Worm (Caenorhabditis elegans): ENCODE measurements around the gene T04C10.3.

The T04C10.3 gene

DNA sequence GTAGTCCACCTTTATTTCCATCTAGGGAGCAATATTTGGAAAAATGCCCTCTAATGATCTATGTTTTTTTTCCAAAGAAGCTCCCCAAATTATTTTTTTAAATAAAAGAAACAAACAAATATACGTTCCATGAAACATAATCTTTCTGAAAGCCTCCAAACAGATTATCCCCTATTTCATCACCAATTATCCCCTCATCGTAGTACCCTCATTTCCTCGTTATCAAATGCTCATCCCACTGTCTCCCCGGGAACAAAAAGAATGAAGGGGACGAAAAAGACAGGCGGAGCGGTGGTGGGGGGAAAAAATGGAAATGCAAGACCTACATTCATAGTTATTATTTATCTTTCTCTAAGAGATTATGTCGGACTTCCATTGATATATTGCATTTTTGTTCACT lies 14.8 kb upstream of the T04C10.3 start:
- TF ChIP-seq cog-1 (tag; optimal IDR thresholded peaks at IDR 0.05): no peak

DNA sequence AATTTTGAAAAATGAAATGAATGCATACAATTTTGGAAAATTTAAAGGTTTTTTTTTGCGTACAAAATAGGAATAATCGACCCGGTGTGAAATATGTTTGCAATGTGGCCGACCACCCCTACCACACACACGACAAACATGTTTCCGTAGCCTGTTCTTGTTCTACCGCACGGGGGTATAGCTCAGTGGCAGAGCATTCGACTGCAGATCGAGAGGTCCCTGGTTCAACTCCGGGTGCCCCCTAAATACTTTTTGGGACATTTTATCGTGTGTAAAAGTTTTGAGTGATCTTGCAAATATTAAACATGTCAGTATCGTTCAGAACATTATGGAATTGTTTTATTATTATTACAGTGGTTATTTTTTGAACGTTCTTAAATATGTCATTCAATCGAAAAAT lies 7.5 kb upstream of the T04C10.3 start:
- peak; percentile 95 for TF ChIP-seq flt-1 (GFP tag; IDR thresholded peaks at IDR 0.05)
- peak; percentile 88 for TF ChIP-seq ztf-23 (GFP tag; IDR thresholded peaks at IDR 0.05)
- peak; percentile 76 for TF ChIP-seq T22C8.4 (GFP tag; IDR thresholded peaks at IDR 0.05)
- TF ChIP-seq med-1 (GFP tag; optimal IDR thresholded peaks at IDR 0.05; ENCODE audit: insufficient read depth): peak; percentile 45
- peak; percentile 96 for TF ChIP-seq tab-1 (GFP tag; IDR thresholded peaks at IDR 0.05)
- peak; percentile 84 for TF ChIP-seq ztf-29 (GFP tag; IDR thresholded peaks at IDR 0.05)
- TF ChIP-seq ref-1 (GFP tag; conservative IDR thresholded peaks at IDR 0.05): peak; percentile 82
- peak; percentile 67 for TF ChIP-seq cog-1 (tag; optimal IDR thresholded peaks at IDR 0.05)
- peak; percentile 86 for TF ChIP-seq klf-2 (GFP tag; conservative IDR thresholded peaks at IDR 0.05)

DNA sequence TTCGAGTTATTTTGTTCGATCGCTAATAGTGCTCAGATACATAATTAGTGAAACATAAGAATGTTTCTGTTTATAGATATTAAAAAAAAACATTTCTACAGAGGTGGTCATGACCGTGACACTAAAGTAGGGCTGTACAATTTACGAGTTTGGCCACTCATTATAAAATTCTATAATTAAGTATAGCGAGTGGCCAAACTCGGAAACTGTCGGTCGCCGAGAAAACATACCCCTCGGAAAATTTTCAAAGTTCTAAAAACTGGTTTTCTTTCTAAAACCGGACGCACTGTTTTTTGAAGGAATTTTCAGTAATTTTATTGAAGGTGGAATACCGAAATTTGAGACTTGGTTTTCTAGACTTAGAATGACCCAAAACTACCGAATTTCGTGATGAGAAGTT lies 6.4 kb upstream of the T04C10.3 start:
- TF ChIP-seq flt-1 (GFP tag; IDR thresholded peaks at IDR 0.05) (no peak), ztf-29 (GFP tag; IDR thresholded peaks at IDR 0.05) (no peak), klf-2 (GFP tag; conservative IDR thresholded peaks at IDR 0.05) (no peak), ztf-23 (GFP tag; IDR thresholded peaks at IDR 0.05) (no peak), cog-1 (tag; optimal IDR thresholded peaks at IDR 0.05) (no peak)

DNA sequence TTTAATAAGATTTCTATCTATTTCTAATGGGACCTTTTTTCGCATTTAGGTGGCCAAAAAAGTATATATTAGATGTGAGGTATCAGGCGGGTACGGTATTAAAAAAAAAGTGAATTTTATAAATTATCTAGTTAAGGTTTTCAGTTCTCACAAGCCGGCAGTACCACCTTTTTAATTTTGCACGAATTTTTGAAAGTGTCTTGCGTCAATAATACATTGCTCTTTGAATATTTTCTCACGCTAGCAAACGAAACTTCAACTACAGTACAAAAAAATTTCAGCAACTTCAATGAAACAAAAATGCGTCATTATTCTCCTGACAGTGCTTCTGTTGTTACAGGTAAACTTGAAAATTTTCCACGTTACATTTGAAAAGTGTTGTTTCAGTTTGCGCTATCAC lies 5.2 kb upstream of the T04C10.3 start, which contains the start of gene F42D1.4:
Gene F42D1.4, plus strand, starts transcription at position 301 of the 400 bp plus-strand sequence.
- TF ChIP-seq cog-1 (tag; optimal IDR thresholded peaks at IDR 0.05): no peak
- no peak for TF ChIP-seq med-1 (GFP tag; optimal IDR thresholded peaks at IDR 0.05; ENCODE audit: insufficient read depth)

DNA sequence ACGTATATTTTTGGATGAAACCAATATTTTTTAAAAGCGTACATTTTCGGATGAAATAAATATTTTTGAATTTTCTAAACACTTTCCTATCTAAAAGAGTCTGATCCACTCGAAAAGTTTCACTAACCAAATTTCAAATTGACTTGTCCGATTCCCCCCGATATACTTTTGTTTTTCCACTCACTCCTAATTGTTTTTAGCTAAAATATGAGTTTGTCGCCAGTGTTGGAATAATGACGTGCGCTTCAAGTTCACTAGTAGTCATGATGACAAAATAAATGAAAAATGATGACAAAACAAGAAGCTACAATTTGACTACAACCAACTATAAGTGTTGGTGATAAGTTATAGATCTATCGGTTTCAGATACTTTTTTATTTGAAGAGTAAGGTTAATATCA lies 3.4 kb upstream of the T04C10.3 start:
- TF ChIP-seq klf-2 (GFP tag; conservative IDR thresholded peaks at IDR 0.05) (no peak), ztf-29 (GFP tag; IDR thresholded peaks at IDR 0.05) (no peak), tab-1 (GFP tag; IDR thresholded peaks at IDR 0.05) (no peak), ref-1 (GFP tag; conservative IDR thresholded peaks at IDR 0.05) (no peak), ztf-23 (GFP tag; IDR thresholded peaks at IDR 0.05) (no peak)

DNA sequence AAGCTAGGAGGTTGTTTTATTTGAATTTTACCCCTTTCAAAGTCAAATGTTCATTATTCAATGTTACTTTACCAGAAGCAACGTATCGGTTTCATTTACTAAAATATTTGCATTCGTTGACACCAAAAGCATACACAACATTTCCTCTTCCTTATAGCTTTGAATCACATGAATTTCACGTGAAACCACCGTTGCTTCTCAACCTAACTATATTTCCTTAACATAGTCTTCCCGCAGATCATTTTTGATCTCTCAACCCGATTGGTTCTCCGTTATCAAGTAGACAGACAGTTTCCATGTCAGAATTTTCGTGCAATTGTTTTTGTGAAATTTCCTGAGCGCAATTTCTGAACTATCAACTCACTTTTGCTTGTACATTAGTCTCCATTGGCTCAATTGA lies 2.3 kb upstream of the T04C10.3 start:
- TF ChIP-seq ztf-23 (GFP tag; IDR thresholded peaks at IDR 0.05): no peak
- TF ChIP-seq med-1 (GFP tag; optimal IDR thresholded peaks at IDR 0.05; ENCODE audit: insufficient read depth): no peak
- no peak for TF ChIP-seq tab-1 (GFP tag; IDR thresholded peaks at IDR 0.05)
- TF ChIP-seq T22C8.4 (GFP tag; IDR thresholded peaks at IDR 0.05): no peak
- no peak for TF ChIP-seq cog-1 (tag; optimal IDR thresholded peaks at IDR 0.05)
- TF ChIP-seq flt-1 (GFP tag; IDR thresholded peaks at IDR 0.05): no peak
- no peak for TF ChIP-seq ref-1 (GFP tag; conservative IDR thresholded peaks at IDR 0.05)
- no peak for TF ChIP-seq ztf-29 (GFP tag; IDR thresholded peaks at IDR 0.05)
- no peak for TF ChIP-seq klf-2 (GFP tag; conservative IDR thresholded peaks at IDR 0.05)

DNA sequence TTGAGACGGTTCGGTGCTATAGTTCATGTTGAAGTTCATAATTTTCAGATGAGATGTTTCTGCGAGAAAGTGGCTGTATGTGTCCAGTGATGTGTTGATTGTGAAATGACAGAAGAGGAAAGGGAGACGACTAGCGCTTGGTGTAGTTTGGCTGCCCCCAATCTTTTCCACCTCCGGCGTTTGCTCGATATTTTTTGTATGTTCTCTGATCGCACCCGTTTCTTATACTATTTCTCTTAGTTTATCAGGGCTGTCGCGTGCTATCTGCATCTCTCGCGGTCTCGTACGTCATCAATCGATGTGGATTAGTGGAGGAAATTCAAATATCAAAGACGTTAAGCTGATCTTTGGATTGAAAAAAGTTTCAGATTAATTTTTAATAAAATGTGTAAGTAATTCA lies 1.4 kb upstream of the T04C10.3 start, which contains the start of gene atf-4:
Gene atf-4, minus strand, starts transcription at position 93 of the 400 bp plus-strand sequence.
- TF ChIP-seq ztf-23 (GFP tag; IDR thresholded peaks at IDR 0.05) (no peak), T22C8.4 (GFP tag; IDR thresholded peaks at IDR 0.05) (0 out of 2 replicates have a peak, but pooled peaks have one; percentile 46)

DNA sequence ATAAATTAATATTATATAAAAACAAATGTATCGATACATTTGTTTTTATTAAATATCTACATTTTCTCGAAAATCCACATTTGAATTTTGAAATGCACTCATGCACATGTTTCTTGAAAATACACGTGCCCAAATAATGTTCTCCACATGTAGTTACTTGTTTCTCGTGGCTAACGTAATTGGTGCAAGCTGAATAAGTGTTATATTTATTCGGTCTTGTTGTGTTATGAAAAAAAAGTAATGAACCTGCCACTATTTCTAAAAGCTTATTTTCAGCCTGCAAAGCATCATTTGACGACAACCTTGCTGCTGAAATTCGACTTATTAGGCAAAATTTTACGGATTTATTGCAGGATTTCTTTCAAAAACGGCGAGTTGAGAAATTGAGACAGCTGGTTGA lies 1.2 kb downstream of the T04C10.3 start:
- TF ChIP-seq cog-1 (tag; optimal IDR thresholded peaks at IDR 0.05): peak; percentile 65
- no peak for TF ChIP-seq ref-1 (GFP tag; conservative IDR thresholded peaks at IDR 0.05)
- no peak for TF ChIP-seq med-1 (GFP tag; optimal IDR thresholded peaks at IDR 0.05; ENCODE audit: insufficient read depth)
- no peak for TF ChIP-seq tab-1 (GFP tag; IDR thresholded peaks at IDR 0.05)
- TF ChIP-seq ztf-23 (GFP tag; IDR thresholded peaks at IDR 0.05): 0 out of 2 replicates have a peak, but pooled peaks have one; percentile 51
- TF ChIP-seq T22C8.4 (GFP tag; IDR thresholded peaks at IDR 0.05): no peak

DNA sequence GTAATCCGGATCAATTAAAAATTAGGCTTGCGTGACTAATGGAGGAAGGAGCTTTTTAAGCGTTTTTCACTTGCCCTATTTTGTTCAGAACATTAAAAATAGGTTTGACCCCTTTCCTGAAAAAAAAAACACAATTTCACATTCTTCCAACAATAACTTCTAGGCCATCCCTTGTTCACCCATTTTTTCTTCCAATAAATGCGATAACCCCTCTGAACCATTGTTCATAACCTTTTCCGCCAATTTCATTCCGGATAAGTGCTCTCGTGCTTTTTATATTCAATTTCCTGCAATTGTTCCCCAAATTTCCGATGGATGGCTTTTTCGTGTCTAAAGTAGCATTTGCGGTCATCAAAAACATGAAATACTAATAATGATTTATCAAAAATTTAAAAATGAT lies 3.3 kb downstream of the T04C10.3 start:
- TF ChIP-seq T22C8.4 (GFP tag; IDR thresholded peaks at IDR 0.05): no peak
- TF ChIP-seq tab-1 (GFP tag; IDR thresholded peaks at IDR 0.05): no peak
- TF ChIP-seq med-1 (GFP tag; optimal IDR thresholded peaks at IDR 0.05; ENCODE audit: insufficient read depth): no peak
- no peak for TF ChIP-seq ref-1 (GFP tag; conservative IDR thresholded peaks at IDR 0.05)
- TF ChIP-seq ztf-29 (GFP tag; IDR thresholded peaks at IDR 0.05): no peak
- TF ChIP-seq klf-2 (GFP tag; conservative IDR thresholded peaks at IDR 0.05): no peak
- TF ChIP-seq cog-1 (tag; optimal IDR thresholded peaks at IDR 0.05): no peak
- TF ChIP-seq flt-1 (GFP tag; IDR thresholded peaks at IDR 0.05): no peak
- TF ChIP-seq ztf-23 (GFP tag; IDR thresholded peaks at IDR 0.05): no peak

DNA sequence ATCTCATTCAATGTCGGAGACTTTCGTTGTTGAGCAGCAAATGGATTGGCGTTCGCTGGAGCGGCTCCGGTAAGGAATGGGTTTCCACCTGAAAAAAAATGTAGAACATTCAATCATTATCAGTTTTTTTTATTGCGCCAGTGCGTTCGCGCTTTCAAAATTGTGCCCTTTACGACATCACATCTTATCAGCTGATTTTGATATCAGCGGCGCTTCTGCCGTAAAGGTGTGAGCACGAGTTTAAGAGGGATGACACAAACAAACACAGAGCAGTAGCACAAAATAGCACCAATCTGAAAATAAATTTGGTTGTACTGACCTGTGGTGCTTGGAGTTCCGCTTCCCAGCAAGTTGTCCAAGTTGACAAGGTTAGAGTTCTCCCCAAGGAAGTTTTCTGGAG lies 4.6 kb downstream of the T04C10.3 start:
- TF ChIP-seq tab-1 (GFP tag; IDR thresholded peaks at IDR 0.05) (no peak), ref-1 (GFP tag; conservative IDR thresholded peaks at IDR 0.05) (no peak), med-1 (GFP tag; optimal IDR thresholded peaks at IDR 0.05; ENCODE audit: insufficient read depth) (no peak), ztf-23 (GFP tag; IDR thresholded peaks at IDR 0.05) (no peak), T22C8.4 (GFP tag; IDR thresholded peaks at IDR 0.05) (no peak), flt-1 (GFP tag; IDR thresholded peaks at IDR 0.05) (no peak), klf-2 (GFP tag; conservative IDR thresholded peaks at IDR 0.05) (no peak), ztf-29 (GFP tag; IDR thresholded peaks at IDR 0.05) (no peak), cog-1 (tag; optimal IDR thresholded peaks at IDR 0.05) (no peak)

DNA sequence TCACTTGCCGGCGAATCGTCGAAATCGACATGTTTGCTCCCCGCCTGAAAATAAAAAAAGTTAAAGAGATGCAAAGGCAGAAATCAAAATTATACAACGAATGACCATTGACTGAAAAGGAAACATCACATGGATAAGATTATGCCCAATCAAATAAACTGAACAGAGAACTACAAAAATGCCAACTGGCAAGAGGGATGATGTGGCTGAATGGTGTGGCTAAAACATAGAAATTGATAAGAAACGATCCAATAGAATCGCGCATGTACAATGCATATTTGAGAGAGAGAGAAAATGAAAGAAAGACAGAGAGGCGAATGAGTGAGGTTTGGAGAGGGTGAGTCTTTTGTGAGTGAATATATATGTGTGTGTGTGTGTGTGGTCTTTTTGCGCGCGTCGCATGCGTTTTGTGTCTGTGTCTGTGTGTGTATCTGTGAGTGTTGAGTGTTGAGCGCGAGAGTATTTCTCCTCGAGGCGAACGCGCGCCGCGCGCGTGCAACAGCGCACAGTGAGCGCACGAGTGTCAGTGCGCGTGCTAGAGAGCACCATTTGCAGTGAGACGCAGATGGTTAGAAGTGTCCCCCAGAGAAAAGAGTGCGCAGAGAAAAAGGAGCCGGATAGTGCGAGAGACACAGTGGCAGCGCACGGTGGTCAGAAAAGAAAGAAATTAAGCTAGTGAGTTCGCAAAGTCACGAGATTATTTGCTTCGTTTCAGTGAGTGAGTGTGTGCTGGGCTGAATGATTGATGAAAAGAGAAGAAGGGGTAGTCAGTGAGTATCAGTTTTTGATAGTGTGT lies 6.5 kb downstream of the T04C10.3 start, which contains the start of gene epn-1:
Gene epn-1, minus strand, starts transcription at position 51 of the 796 bp plus-strand sequence.
- TF ChIP-seq ztf-29 (GFP tag; IDR thresholded peaks at IDR 0.05) (no peak), cog-1 (tag; optimal IDR thresholded peaks at IDR 0.05) (peak; percentile 93), tab-1 (GFP tag; IDR thresholded peaks at IDR 0.05) (0 out of 2 replicates have a peak, but pooled peaks have one; percentile 64), T22C8.4 (GFP tag; IDR thresholded peaks at IDR 0.05) (peak; percentile 27), ztf-23 (GFP tag; IDR thresholded peaks at IDR 0.05) (peak; percentile 60; the same call in 1 of the 2 replicates), ref-1 (GFP tag; conservative IDR thresholded peaks at IDR 0.05) (no peak), med-1 (GFP tag; optimal IDR thresholded peaks at IDR 0.05; ENCODE audit: insufficient read depth) (no peak), klf-2 (GFP tag; conservative IDR thresholded peaks at IDR 0.05) (no peak), flt-1 (GFP tag; IDR thresholded peaks at IDR 0.05) (peak; percentile 82; the same call in 1 of the 2 replicates)
